Fruit fly (Drosophila melanogaster) S2 (cell line): ENCODE data around the gene Reph.

Experiments
- CG8478 ChIP-seq: fragments of >200 bp; optimal IDR thresholded peaks from 2 replicates; lab custom pipeline; 2018
- CTCF ChIP-seq, 2 experiments: fragments of >200 bp; optimal IDR thresholded peaks; 2 replicates each; lab custom pipeline; 2018

dm6 chr2L:3851308-3851707 lies 48.0 kb downstream of the Reph start:
- TF ChIP-seq CG8478 (no peak), CTCF (optimal IDR thresholded peaks at IDR 0.05; lab: Kevin White, UChicago) (no peak)
